Worm (Caenorhabditis elegans) whole organism, mixed stage, embryonic: ENCODE measurements around the gene gst-26.

Source experiments
- M03D4.4 ChIP-seq: sonication (generic microtip); optimal IDR thresholded peaks from 2 replicates; lab custom pipeline; 2017; ENCODE audit warnings: mild to moderate bottlenecking, missing genetic modification characterization, missing compliant biosample characterization
- bed-3 ChIP-seq: fragments of 200-800 bp; sonication (Bioruptor generic); optimal IDR thresholded peaks from 3 replicates; lab custom pipeline; 2018; ENCODE audit warnings: mild to moderate bottlenecking, missing genetic modification characterization, moderate library complexity, missing compliant biosample characterization
- blmp-1 ChIP-seq: fragments of 150-350 bp; optimal IDR thresholded peaks from 2 replicates; lab custom pipeline; 2014; ENCODE audit warnings: missing biosample characterization, missing genetic modification characterization
- ceh-39 ChIP-seq: fragments of 150-350 bp; optimal IDR thresholded peaks from 2 replicates; lab custom pipeline; 2014; ENCODE audit warnings: missing biosample characterization, missing genetic modification characterization
- ceh-43 ChIP-seq: fragments of 200-800 bp; sonication (Bioruptor generic); optimal IDR thresholded peaks from 2 replicates; lab custom pipeline; 2018; ENCODE audit warnings: mild to moderate bottlenecking, missing genetic modification characterization, moderate library complexity, missing compliant biosample characterization
- ceh-83 ChIP-seq: fragments of 200-800 bp; sonication (Bioruptor generic); optimal IDR thresholded peaks from 2 replicates; lab custom pipeline; 2018; ENCODE audit warnings: mild to moderate bottlenecking, missing genetic modification characterization, missing compliant biosample characterization
- ces-1 ChIP-seq: fragments of 150-350 bp; optimal IDR thresholded peaks from 2 replicates; lab custom pipeline; 2014; ENCODE audit warnings: missing biosample characterization, missing genetic modification reagents, missing genetic modification characterization
- cnd-1 ChIP-seq: fragments of 200-800 bp; sonication (Bioruptor generic); optimal IDR thresholded peaks from 2 replicates; lab custom pipeline; 2018; ENCODE audit warnings: mild to moderate bottlenecking, missing genetic modification characterization, missing compliant biosample characterization
- drap-1 ChIP-seq: fragments of 200-800 bp; sonication (Bioruptor generic); optimal IDR thresholded peaks from 3 replicates; lab custom pipeline; 2018; ENCODE audit warnings: mild to moderate bottlenecking, missing genetic modification characterization, missing compliant biosample characterization
- elt-3 ChIP-seq: fragments of 150-350 bp; optimal IDR thresholded peaks from 2 replicates; lab custom pipeline; 2014; ENCODE audit warnings: missing biosample characterization, missing genetic modification characterization
- flh-1 ChIP-seq: fragments of 200-800 bp; sonication (Bioruptor generic); optimal IDR thresholded peaks from 2 replicates; lab custom pipeline; 2018; ENCODE audit warnings: mild to moderate bottlenecking, missing genetic modification characterization, moderate library complexity, missing compliant biosample characterization
- hlh-1 ChIP-seq: fragments of 150-350 bp; optimal IDR thresholded peaks from 2 replicates; lab custom pipeline; 2014; ENCODE audit warnings: missing biosample characterization, missing genetic modification reagents, missing genetic modification characterization
- lin-13 ChIP-seq: fragments of 150-350 bp; optimal IDR thresholded peaks from 2 replicates; lab custom pipeline; 2014; ENCODE audit warnings: missing biosample characterization, missing genetic modification characterization
- lin-32 ChIP-seq: fragments of 200-800 bp; sonication (Bioruptor generic); optimal IDR thresholded peaks from 2 replicates; lab custom pipeline; 2018; ENCODE audit warnings: mild to moderate bottlenecking, missing genetic modification characterization, missing compliant biosample characterization
- lsy-2 ChIP-seq: fragments of 150-350 bp; optimal IDR thresholded peaks from 2 replicates; lab custom pipeline; 2014; ENCODE audit warnings: missing biosample characterization, missing genetic modification characterization
- mep-1 ChIP-seq: fragments of 150-350 bp; optimal IDR thresholded peaks from 2 replicates; lab custom pipeline; 2017; ENCODE audit warnings: missing biosample characterization, missing genetic modification reagents, missing genetic modification characterization, inconsistent platforms
- mls-2 ChIP-seq: sonication (generic microtip); optimal IDR thresholded peaks from 2 replicates; lab custom pipeline; 2016; ENCODE audit warnings: mild to moderate bottlenecking, missing genetic modification characterization, moderate library complexity, missing compliant biosample characterization
- nhr-12 ChIP-seq: fragments of 150-350 bp; optimal IDR thresholded peaks from 2 replicates; lab custom pipeline; 2014; ENCODE audit warnings: missing biosample characterization, missing genetic modification characterization
- nhr-237 ChIP-seq: fragments of 150-350 bp; optimal IDR thresholded peaks from 2 replicates; lab custom pipeline; 2014; ENCODE audit warnings: missing biosample characterization, missing genetic modification characterization
- nhr-76 ChIP-seq: sonication (generic microtip); optimal IDR thresholded peaks from 2 replicates; lab custom pipeline; 2017; ENCODE audit warnings: missing biosample characterization, missing genetic modification characterization
- pha-4 ChIP-seq: fragments of 150-350 bp; optimal IDR thresholded peaks from 2 replicates; lab custom pipeline; 2018; ENCODE audit warnings: missing biosample characterization, missing genetic modification reagents, missing genetic modification characterization
- sem-2 ChIP-seq: fragments of 200-800 bp; sonication (Bioruptor generic); optimal IDR thresholded peaks from 2 replicates; lab custom pipeline; 2018; ENCODE audit warnings: mild to moderate bottlenecking, missing genetic modification characterization, missing compliant biosample characterization
- snpc-4 ChIP-seq: fragments of 150-350 bp; optimal IDR thresholded peaks from 2 replicates; lab custom pipeline; 2014; ENCODE audit warnings: missing biosample characterization, missing genetic modification characterization
- sptf-1 ChIP-seq: sonication (generic microtip); optimal IDR thresholded peaks from 2 replicates; lab custom pipeline; 2017; ENCODE audit warnings: mild to moderate bottlenecking, missing genetic modification characterization, moderate library complexity, missing compliant biosample characterization
- tbx-8 ChIP-seq: fragments of 200-800 bp; sonication (Bioruptor generic); optimal IDR thresholded peaks from 2 replicates; lab custom pipeline; 2018; ENCODE audit warnings: mild to moderate bottlenecking, missing genetic modification characterization, moderate library complexity, missing compliant biosample characterization
- unc-120 ChIP-seq: sonication (generic microtip); optimal IDR thresholded peaks from 2 replicates; lab custom pipeline; 2017; ENCODE audit warnings: missing genetic modification characterization, missing compliant biosample characterization; ENCODE audit not compliant: poor library complexity, severe bottlenecking
- unc-39 ChIP-seq: fragments of 150-350 bp; optimal IDR thresholded peaks from 2 replicates; lab custom pipeline; 2014; ENCODE audit warnings: missing biosample characterization, missing genetic modification characterization
- unc-62 ChIP-seq: fragments of 150-350 bp; optimal IDR thresholded peaks from 2 replicates; lab custom pipeline; 2014; ENCODE audit warnings: missing biosample characterization, missing genetic modification reagents, missing genetic modification characterization
- zip-8 ChIP-seq: fragments of 150-350 bp; optimal IDR thresholded peaks from 2 replicates; lab custom pipeline; 2014; ENCODE audit warnings: missing biosample characterization, missing genetic modification characterization
- ztf-11 ChIP-seq: fragments of 150-350 bp; optimal IDR thresholded peaks from 2 replicates; lab custom pipeline; 2014; ENCODE audit warnings: missing biosample characterization, missing genetic modification characterization

gst-26 gene

ce11 chrII:15206234-15206633 lies 41.9 kb upstream of the gst-26 start:
- TF ChIP-seq mls-2 (tag; lab: Kevin White, UChicago), result no peak
- TF ChIP-seq nhr-76, result no peak
- no peak for TF ChIP-seq mep-1 (tag; lab: Kevin White, UChicago)
- no peak for TF ChIP-seq lin-32 (GFP tag; lab: Kevin White, UChicago)
- TF ChIP-seq ztf-11 (tag; lab: Kevin White, UChicago), result no peak
- no peak for TF ChIP-seq lin-13
- no peak for TF ChIP-seq ces-1 (GFP tag; lab: Kevin White, UChicago)
- TF ChIP-seq bed-3 (GFP tag; lab: Kevin White, UChicago), result no peak
- TF ChIP-seq ceh-83 (GFP tag; lab: Kevin White, UChicago), result no peak
- no peak for TF ChIP-seq unc-62 (GFP tag; lab: Kevin White, UChicago)
- no peak for TF ChIP-seq ceh-39

ce11 chrII:15205346-15205745 lies 41.0 kb upstream of the gst-26 start:
- TF ChIP-seq nhr-12 (tag; lab: Kevin White, UChicago), result no peak
- no peak for TF ChIP-seq sptf-1 (tag; lab: Kevin White, UChicago)
- TF ChIP-seq lsy-2 (tag; lab: Kevin White, UChicago), result no peak
- TF ChIP-seq flh-1 (GFP tag; lab: Kevin White, UChicago), result no peak
- no peak for TF ChIP-seq ceh-43 (GFP tag; lab: Kevin White, UChicago)
- no peak for TF ChIP-seq ceh-39

ce11 chrII:15204069-15204850 lies 39.9 kb upstream of the gst-26 start:
- TF ChIP-seq zip-8 (tag; lab: Kevin White, UChicago), result no peak
- TF ChIP-seq blmp-1, result no peak
- no peak for TF ChIP-seq mls-2 (tag; lab: Kevin White, UChicago)
- no peak for TF ChIP-seq nhr-237 (tag; lab: Kevin White, UChicago)
- no peak for TF ChIP-seq elt-3 (tag; lab: Kevin White, UChicago)
- TF ChIP-seq snpc-4, result no peak
- TF ChIP-seq tbx-8, result no peak
- TF ChIP-seq lin-32 (GFP tag; lab: Kevin White, UChicago), result no peak
- no peak for TF ChIP-seq nhr-76
- TF ChIP-seq hlh-1 (tag; lab: Kevin White, UChicago), result no peak
- no peak for TF ChIP-seq M03D4.4 (tag; lab: Kevin White, UChicago)
- no peak for TF ChIP-seq cnd-1
- no peak for TF ChIP-seq drap-1 (GFP tag; lab: Kevin White, UChicago)
- no peak for TF ChIP-seq ztf-11 (tag; lab: Kevin White, UChicago)
- no peak for TF ChIP-seq pha-4 (tag; lab: Kevin White, UChicago)
- no peak for TF ChIP-seq nhr-12 (tag; lab: Kevin White, UChicago)
- no peak for TF ChIP-seq sem-2 (GFP tag; lab: Kevin White, UChicago)
- TF ChIP-seq unc-120, result no peak
- no peak for TF ChIP-seq unc-39
- TF ChIP-seq, all 35 proteins: peak for 0

- TF ChIP-seq pha-4 (tag; lab: Kevin White, UChicago), result no peak
- TF ChIP-seq tbx-8, result no peak
- TF ChIP-seq ceh-39, result no peak
These were observed 39.2 kb upstream of the gst-26 start for ce11 chrII:15203398-15204068.

- TF ChIP-seq mep-1 (tag; lab: Kevin White, UChicago), result no peak
- TF ChIP-seq flh-1 (GFP tag; lab: Kevin White, UChicago), result no peak
- TF ChIP-seq cnd-1, result no peak
- TF ChIP-seq elt-3 (tag; lab: Kevin White, UChicago), result no peak
- TF ChIP-seq hlh-1 (tag; lab: Kevin White, UChicago), result no peak
- no peak for TF ChIP-seq unc-39
- no peak for TF ChIP-seq bed-3 (GFP tag; lab: Kevin White, UChicago)
- no peak for TF ChIP-seq snpc-4
- no peak for TF ChIP-seq zip-8 (tag; lab: Kevin White, UChicago)
- TF ChIP-seq ces-1 (GFP tag; lab: Kevin White, UChicago), result no peak
- no peak for TF ChIP-seq nhr-12 (tag; lab: Kevin White, UChicago)
- no peak for TF ChIP-seq unc-120
- no peak for TF ChIP-seq ztf-11 (tag; lab: Kevin White, UChicago)
- no peak for TF ChIP-seq tbx-8
- TF ChIP-seq lin-32 (GFP tag; lab: Kevin White, UChicago), result no peak
- TF ChIP-seq unc-62 (GFP tag; lab: Kevin White, UChicago), result no peak
- TF ChIP-seq ceh-83 (GFP tag; lab: Kevin White, UChicago), result no peak
- TF ChIP-seq, all 35 proteins: peak for 0
These were observed 33.1 kb upstream of the gst-26 start for ce11 chrII:15197500-15197899.
